Worm (Caenorhabditis elegans) whole organism, L2 larva: ENCODE measurements around the gene F13H8.6.

Experiments
- C34F6.9 ChIP-seq: fragments of 150-350 bp; optimal IDR thresholded peaks from 2 replicates; lab custom pipeline; 2014; ENCODE audit warnings: missing biosample characterization, missing genetic modification characterization
- F13H6.1 ChIP-seq: sonication (generic microtip); optimal IDR thresholded peaks from 2 replicates; lab custom pipeline; 2016; ENCODE audit warnings: missing genetic modification characterization, missing compliant biosample characterization
- ZK546.5 ChIP-seq: sonication (generic microtip); optimal IDR thresholded peaks from 2 replicates; lab custom pipeline; 2017; ENCODE audit warnings: missing biosample characterization, missing genetic modification characterization
- aly-2 ChIP-seq: fragments of 150-350 bp; optimal IDR thresholded peaks from 2 replicates; lab custom pipeline; 2014; ENCODE audit warnings: missing biosample characterization, missing genetic modification characterization
- ama-1 ChIP-seq: fragments of 150-350 bp; optimal IDR thresholded peaks from 2 replicates; lab custom pipeline; 2018; ENCODE audit warnings: inconsistent platforms
- blmp-1 ChIP-seq: sonication (generic microtip); optimal IDR thresholded peaks from 2 replicates; lab custom pipeline; 2017; ENCODE audit warnings: missing genetic modification characterization, mild to moderate bottlenecking, missing compliant biosample characterization, antibody characterized with exemption, moderate library complexity; ENCODE audit not compliant: insufficient read depth
- ceh-16 ChIP-seq: fragments of 150-350 bp; optimal IDR thresholded peaks from 2 replicates; lab custom pipeline; 2014; ENCODE audit warnings: missing biosample characterization, missing genetic modification characterization
- ceh-82 ChIP-seq: fragments of 150-350 bp; optimal IDR thresholded peaks from 2 replicates; lab custom pipeline; 2014; ENCODE audit warnings: missing biosample characterization, missing genetic modification characterization
- crh-2 ChIP-seq: sonication (generic microtip); optimal IDR thresholded peaks from 2 replicates; lab custom pipeline; 2017; ENCODE audit warnings: missing biosample characterization, missing genetic modification characterization
- egl-27 ChIP-seq: sonication (generic microtip); optimal IDR thresholded peaks from 3 replicates; lab custom pipeline; 2017; ENCODE audit warnings: missing biosample characterization, missing genetic modification reagents, missing genetic modification characterization
- elt-1 ChIP-seq: fragments of 150-350 bp; optimal IDR thresholded peaks from 2 replicates; lab custom pipeline; 2014; ENCODE audit warnings: missing biosample characterization, missing genetic modification characterization
- elt-3 ChIP-seq: sonication (generic microtip); optimal IDR thresholded peaks from 2 replicates; lab custom pipeline; 2017; ENCODE audit warnings: missing biosample characterization, missing genetic modification characterization
- fos-1 ChIP-seq: fragments of 150-350 bp; optimal IDR thresholded peaks from 2 replicates; lab custom pipeline; 2014; ENCODE audit warnings: missing biosample characterization, missing genetic modification characterization
- gmeb-1 ChIP-seq: fragments of 150-350 bp; optimal IDR thresholded peaks from 2 replicates; lab custom pipeline; 2014; ENCODE audit warnings: missing biosample characterization, missing genetic modification characterization
- lin-39 ChIP-seq: fragments of 150-350 bp; optimal IDR thresholded peaks from 2 replicates; lab custom pipeline; 2014; ENCODE audit warnings: missing biosample characterization, missing genetic modification reagents, missing genetic modification characterization
- lsy-2 ChIP-seq, 2 experiments: fragments of 150-350 bp in 1 of 2; sonication (generic microtip) in 1 of 2; optimal IDR thresholded peaks; 2 replicates each; lab custom pipeline; 2014 to 2017; ENCODE audit warnings: missing biosample characterization in 2 of 2, missing genetic modification characterization in 2 of 2
- mab-5 ChIP-seq: fragments of 150-350 bp; optimal IDR thresholded peaks from 2 replicates; lab custom pipeline; 2014; ENCODE audit warnings: missing biosample characterization, missing genetic modification characterization
- mbf-1 ChIP-seq: sonication (generic microtip); optimal IDR thresholded peaks from 2 replicates; lab custom pipeline; 2017; ENCODE audit warnings: missing biosample characterization, missing genetic modification characterization
- mdl-1 ChIP-seq, 2 experiments: fragments of 150-350 bp in 1 of 2; sonication (generic microtip) in 1 of 2; optimal IDR thresholded peaks; 2 replicates each; lab custom pipeline; 2017; ENCODE audit warnings: missing biosample characterization in 2 of 2, missing genetic modification characterization in 2 of 2
- nhr-12 ChIP-seq: fragments of 150-350 bp; optimal IDR thresholded peaks from 2 replicates; lab custom pipeline; 2014; ENCODE audit warnings: missing biosample characterization, missing genetic modification characterization
- nhr-21 ChIP-seq: fragments of 150-350 bp; optimal IDR thresholded peaks from 2 replicates; lab custom pipeline; 2014; ENCODE audit warnings: missing biosample characterization, missing genetic modification characterization
- nhr-237 ChIP-seq: fragments of 150-350 bp; optimal IDR thresholded peaks from 2 replicates; lab custom pipeline; 2014; ENCODE audit warnings: missing biosample characterization, missing genetic modification characterization
- nhr-6 ChIP-seq: fragments of 150-350 bp; optimal IDR thresholded peaks from 2 replicates; lab custom pipeline; 2014; ENCODE audit warnings: missing biosample characterization, missing genetic modification characterization
- nhr-77 ChIP-seq: fragments of 150-350 bp; optimal IDR thresholded peaks from 2 replicates; lab custom pipeline; 2014; ENCODE audit warnings: missing biosample characterization, missing genetic modification characterization
- peb-1 ChIP-seq: fragments of 150-350 bp; optimal IDR thresholded peaks from 2 replicates; lab custom pipeline; 2014; ENCODE audit warnings: missing biosample characterization, missing genetic modification characterization
- skn-1 ChIP-seq: sonication (generic microtip); optimal IDR thresholded peaks from 2 replicates; lab custom pipeline; 2017; ENCODE audit warnings: missing biosample characterization, missing genetic modification characterization
- sma-3 ChIP-seq: sonication (generic microtip); optimal IDR thresholded peaks from 2 replicates; lab custom pipeline; 2016; ENCODE audit warnings: missing genetic modification reagents, missing genetic modification characterization, missing compliant biosample characterization
- sma-9 ChIP-seq, 2 experiments: fragments of 150-350 bp in 1 of 2; sonication (generic microtip) in 1 of 2; optimal IDR thresholded peaks; 2 replicates each; lab custom pipeline; 2014 to 2016; ENCODE audit warnings: missing genetic modification characterization in 2 of 2, mild to moderate bottlenecking in 1 of 2, missing biosample characterization in 1 of 2, missing compliant biosample characterization in 1 of 2, missing genetic modification reagents in 1 of 2, moderate library complexity in 1 of 2
- snpc-4 ChIP-seq: fragments of 150-350 bp; optimal IDR thresholded peaks from 2 replicates; lab custom pipeline; 2014; ENCODE audit warnings: missing biosample characterization, missing genetic modification characterization
- unc-39 ChIP-seq: fragments of 150-350 bp; optimal IDR thresholded peaks from 2 replicates; lab custom pipeline; 2014; ENCODE audit warnings: missing biosample characterization, missing genetic modification characterization
- unc-55 ChIP-seq: fragments of 150-350 bp; sonication (generic microtip); optimal IDR thresholded peaks from 3 replicates; lab custom pipeline; 2014; ENCODE audit warnings: missing biosample characterization, missing genetic modification reagents, missing genetic modification characterization
- unc-62 ChIP-seq: fragments of 150-350 bp; optimal IDR thresholded peaks from 2 replicates; lab custom pipeline; 2014; ENCODE audit warnings: missing biosample characterization, missing genetic modification reagents, missing genetic modification characterization
- zag-1 ChIP-seq: fragments of 150-350 bp; optimal IDR thresholded peaks from 2 replicates; lab custom pipeline; 2014; ENCODE audit warnings: missing biosample characterization, missing genetic modification characterization
- ztf-11 ChIP-seq: sonication (generic microtip); optimal IDR thresholded peaks from 2 replicates; lab custom pipeline; 2017; ENCODE audit warnings: missing biosample characterization, missing genetic modification characterization
- ztf-4 ChIP-seq: fragments of 150-350 bp; optimal IDR thresholded peaks from 2 replicates; lab custom pipeline; 2014; ENCODE audit warnings: missing biosample characterization, missing genetic modification characterization

The F13H8.6 gene

DNA sequence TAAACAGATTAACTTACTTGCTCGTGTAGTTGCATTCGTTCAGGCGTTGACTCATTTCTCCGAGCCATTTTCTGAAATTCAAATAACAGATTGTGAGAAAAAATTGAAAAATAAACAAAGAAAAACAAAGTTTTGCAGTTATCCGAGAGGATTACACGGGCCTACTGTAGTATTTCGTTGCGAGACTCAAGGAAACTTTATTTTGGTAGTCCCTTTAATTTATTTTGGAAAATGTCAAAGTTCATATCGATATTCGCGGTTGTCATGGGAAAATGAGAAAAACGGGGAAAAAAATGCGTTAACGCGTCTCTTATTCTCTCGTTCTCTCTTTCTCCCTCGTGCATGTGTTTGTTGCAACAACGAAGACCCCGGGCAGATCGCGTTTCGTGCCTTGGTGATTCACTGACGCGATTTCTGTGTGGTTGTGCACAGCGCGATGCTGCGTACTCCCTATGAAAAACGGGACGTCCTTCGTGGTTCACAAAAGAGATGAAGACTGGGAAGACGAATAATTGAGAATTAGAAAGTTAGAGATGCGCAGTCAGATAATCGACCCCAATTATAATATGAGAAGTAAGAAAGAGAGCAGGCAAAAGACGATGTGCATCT lies 44.6 kb upstream of the F13H8.6 start, which contains the start of gene set-4 (continued):
- TF ChIP-seq sma-3 (GFP tag; lab: Kevin White, UChicago) (peak; percentile 91), ztf-4 (tag; lab: Kevin White, UChicago) (peak; percentile 90), aly-2 (tag; lab: Kevin White, UChicago) (no peak), nhr-77 (tag; lab: Kevin White, UChicago) (peak; percentile 68), lsy-2 (tag; optimal IDR thresholded peaks at IDR 0.05; lab: Kevin White, UChicago) (peak; percentile 90 to 95), nhr-21 (tag; lab: Kevin White, UChicago) (peak; percentile 87), ama-1 (lab: Kevin White, UChicago) (peak; percentile 26)

DNA sequence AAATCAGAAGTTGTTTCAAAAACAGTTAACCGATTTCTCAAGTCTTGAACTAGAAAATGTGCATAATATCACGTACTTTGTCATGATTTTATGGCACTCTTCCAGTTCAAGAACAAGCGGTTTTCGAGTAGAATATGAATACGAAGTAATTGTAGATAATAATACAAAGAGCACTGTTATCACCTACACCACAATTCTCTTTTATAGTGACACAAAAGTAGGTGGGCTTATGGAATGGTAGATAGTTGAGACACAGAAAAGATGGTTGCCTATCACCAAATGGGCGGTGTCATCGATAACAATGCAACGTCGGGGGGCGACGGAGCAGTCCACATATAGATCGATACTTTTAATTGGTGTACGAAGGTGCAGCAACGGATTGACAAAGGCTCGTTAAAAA lies 41.9 kb upstream of the F13H8.6 start:
- TF ChIP-seq skn-1 (tag; lab: Kevin White, UChicago) (peak; percentile 33), fos-1 (tag; lab: Kevin White, UChicago) (peak; percentile 95), sma-9 (GFP tag; optimal IDR thresholded peaks at IDR 0.05; lab: Kevin White, UChicago) (peak; percentile 17), sma-9 (tag; optimal IDR thresholded peaks at IDR 0.05; lab: Kevin White, UChicago) (no peak), egl-27 (tag; lab: Kevin White, UChicago) (no peak), gmeb-1 (tag; lab: Kevin White, UChicago) (peak; percentile 43), nhr-237 (tag; lab: Kevin White, UChicago) (no peak), crh-2 (peak; percentile 43), zag-1 (no peak)

DNA sequence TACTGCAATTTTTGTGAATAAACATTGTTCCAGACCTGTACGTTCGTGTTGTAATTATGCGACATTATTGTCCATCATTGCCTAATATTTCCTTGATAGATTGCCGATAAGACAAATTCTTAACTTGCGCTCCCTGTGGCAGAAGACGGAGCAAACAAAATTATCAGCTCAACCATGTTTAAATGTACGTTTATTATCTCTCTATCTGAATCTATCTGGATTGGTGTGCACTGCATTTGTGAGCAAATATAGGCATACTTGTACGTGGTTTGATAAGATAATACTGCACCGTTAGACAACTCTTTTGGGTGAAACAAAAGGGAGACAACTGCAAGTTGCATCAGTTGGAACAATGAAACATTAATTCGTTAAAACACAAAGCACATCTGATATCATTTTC lies 40.6 kb upstream of the F13H8.6 start:
- peak; percentile 91 for TF ChIP-seq fos-1 (tag; lab: Kevin White, UChicago)
- peak; percentile 57 for TF ChIP-seq F13H6.1 (tag; lab: Kevin White, UChicago)
- TF ChIP-seq lin-39 (tag; lab: Kevin White, UChicago) = no peak
- no peak for TF ChIP-seq unc-39 (tag; lab: Kevin White, UChicago)
- TF ChIP-seq sma-9 (GFP tag; optimal IDR thresholded peaks at IDR 0.05; lab: Kevin White, UChicago) = peak; percentile 67
- TF ChIP-seq sma-9 (tag; optimal IDR thresholded peaks at IDR 0.05; lab: Kevin White, UChicago) = no peak
- TF ChIP-seq nhr-12 (tag; lab: Kevin White, UChicago) = no peak
- no peak for TF ChIP-seq mdl-1 (tag; optimal IDR thresholded peaks at IDR 0.05; lab: Kevin White, UChicago)
- TF ChIP-seq snpc-4 (tag; lab: Kevin White, UChicago) = no peak
- TF ChIP-seq sma-3 (GFP tag; lab: Kevin White, UChicago) = peak; percentile 5
- no peak for TF ChIP-seq ceh-82
- peak; percentile 70 for TF ChIP-seq crh-2
- no peak for TF ChIP-seq nhr-6 (tag; lab: Kevin White, UChicago)
- TF ChIP-seq gmeb-1 (tag; lab: Kevin White, UChicago) = peak; percentile 24
- TF ChIP-seq mbf-1 = no peak
- TF ChIP-seq C34F6.9 (tag; lab: Kevin White, UChicago) = no peak
- no peak for TF ChIP-seq nhr-21 (tag; lab: Kevin White, UChicago)
- no peak for TF ChIP-seq ceh-16 (tag; lab: Kevin White, UChicago)

DNA sequence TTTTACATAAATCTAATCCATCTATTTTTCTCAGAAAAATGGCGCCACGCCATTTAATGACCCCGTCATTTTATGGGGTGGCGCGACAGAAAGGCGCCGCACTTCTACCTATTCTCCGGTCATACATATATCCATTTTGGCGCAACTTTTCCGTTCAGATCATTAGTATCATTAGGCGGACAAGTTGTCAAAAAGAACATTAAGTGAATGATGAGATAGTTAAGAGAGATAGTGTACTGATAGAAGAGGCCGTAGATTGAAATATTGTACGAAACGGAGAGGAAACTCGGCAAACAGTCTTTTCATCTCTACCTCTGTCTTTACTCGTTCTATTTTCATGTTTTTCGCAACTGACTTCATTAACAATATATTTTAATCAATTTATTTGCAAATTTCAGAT lies 37.3 kb upstream of the F13H8.6 start, which contains the start of gene sma-6:
sma-6 (plus strand) TSS at position 399 of the 400 bp plus-strand sequence.
- peak; percentile 50 for TF ChIP-seq sma-3 (GFP tag; lab: Kevin White, UChicago)
- peak; percentile 32 for TF ChIP-seq fos-1 (tag; lab: Kevin White, UChicago)
- TF ChIP-seq unc-62 (GFP tag; lab: Kevin White, UChicago) = no peak

DNA sequence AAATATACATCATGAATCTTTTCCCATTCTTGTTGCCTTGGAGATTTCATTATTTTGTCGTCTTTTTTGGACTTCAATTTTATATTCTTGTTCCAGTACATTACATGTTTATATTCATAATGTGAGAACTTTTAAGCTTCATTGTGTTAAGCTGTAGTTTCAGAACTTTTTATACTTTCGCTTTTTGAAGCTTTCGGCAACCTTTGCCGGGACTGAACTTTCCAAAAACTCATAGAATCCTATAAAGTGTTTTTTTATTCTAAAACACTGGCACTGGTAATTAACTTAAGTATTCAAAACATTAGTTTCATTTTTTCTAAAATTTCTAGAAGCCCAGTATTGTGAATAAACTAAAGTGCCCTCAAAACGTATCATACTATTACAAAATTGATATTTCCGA lies 36.2 kb upstream of the F13H8.6 start, which contains the start of gene C32D5.4:
C32D5.4 (minus strand) TSS at position 101 of the 400 bp plus-strand sequence.
- TF ChIP-seq mdl-1 (tag; optimal IDR thresholded peaks at IDR 0.05; lab: Kevin White, UChicago) = no peak
- no peak for TF ChIP-seq aly-2 (tag; lab: Kevin White, UChicago)
- no peak for TF ChIP-seq peb-1 (tag; lab: Kevin White, UChicago)
- TF ChIP-seq fos-1 (tag; lab: Kevin White, UChicago) = no peak

DNA sequence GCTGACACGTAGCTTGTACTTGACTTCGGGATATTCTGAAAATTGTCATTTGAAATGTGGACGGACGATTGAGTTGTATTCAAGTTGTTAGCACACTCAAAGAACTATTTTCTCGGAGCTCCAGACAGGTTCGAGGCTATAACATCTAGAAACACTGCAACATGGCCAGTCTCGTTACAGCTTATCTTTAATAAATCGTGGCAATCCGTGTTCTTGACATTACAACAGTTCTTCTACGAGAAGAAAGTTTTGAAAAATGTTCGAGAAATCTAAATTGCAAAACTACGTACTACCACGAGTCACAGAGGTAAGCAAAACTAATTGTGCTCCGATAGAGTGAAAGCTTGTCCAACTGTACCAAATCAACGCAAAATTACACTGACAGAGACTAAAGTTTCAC lies 35.3 kb upstream of the F13H8.6 start:
- no peak for TF ChIP-seq mdl-1 (tag; optimal IDR thresholded peaks at IDR 0.05; lab: Kevin White, UChicago)
- no peak for TF ChIP-seq crh-2
- TF ChIP-seq unc-55 = no peak
- TF ChIP-seq mab-5 (tag; lab: Kevin White, UChicago) = no peak
- no peak for TF ChIP-seq elt-1 (tag; lab: Kevin White, UChicago)
- no peak for TF ChIP-seq egl-27 (tag; lab: Kevin White, UChicago)
- TF ChIP-seq ztf-4 (tag; lab: Kevin White, UChicago) = no peak
- no peak for TF ChIP-seq ZK546.5 (tag; lab: Kevin White, UChicago)
- no peak for TF ChIP-seq lin-39 (tag; lab: Kevin White, UChicago)
- no peak for TF ChIP-seq gmeb-1 (tag; lab: Kevin White, UChicago)
- no peak for TF ChIP-seq elt-3 (tag; lab: Kevin White, UChicago)
- TF ChIP-seq nhr-77 (tag; lab: Kevin White, UChicago) = no peak
- no peak for TF ChIP-seq blmp-1 (tag; lab: Kevin White, UChicago)
- no peak for TF ChIP-seq ztf-11 (tag; lab: Kevin White, UChicago)
